Fruit fly (Drosophila melanogaster) Kc167 (cell line): ENCODE measurements around the gene CG32163.

Experiments
- Sin3A ChIP-seq: fragments of >200 bp; optimal IDR thresholded peaks from 2 replicates; lab custom pipeline; 2018; ENCODE audit warnings: missing external identifiers
- ttk ChIP-seq: sonication (Bioruptor generic); optimal IDR thresholded peaks from 2 replicates; lab custom pipeline; 2017; ENCODE audit warnings: missing external identifiers

dm6 chr3L:16563361-16563760 lies 23.6 kb upstream of the CG32163 start:
- TF ChIP-seq Sin3A (lab: Kevin White, UChicago) (no peak), ttk (no peak)
